Worm (Caenorhabditis elegans) whole organism, midembryonic: ENCODE measurements around the gene M57.2.

Experiments
- T22C8.4 ChIP-seq: fragments of 200-800 bp; sonication (Bioruptor generic); IDR thresholded peaks from 2 replicates; pipeline ENCODE4 v1.3.6; 2022; ENCODE audit warnings: missing genetic modification characterization, missing compliant biosample characterization
- cog-1 ChIP-seq: sonication (generic microtip); optimal IDR thresholded peaks from 2 replicates; lab custom pipeline; 2016; ENCODE audit warnings: missing genetic modification characterization, missing compliant biosample characterization
- flt-1 ChIP-seq: fragments of 200-800 bp; sonication (Bioruptor generic); IDR thresholded peaks from 2 replicates; pipeline ENCODE4 v1.3.6; 2022; ENCODE audit warnings: missing genetic modification characterization, missing compliant biosample characterization
- klf-2 ChIP-seq: fragments of 200-800 bp; sonication (Bioruptor generic); conservative IDR thresholded peaks from 2 replicates; pipeline ENCODE4 v1.3.6; 2022; ENCODE audit warnings: missing genetic modification reagents, missing genetic modification characterization, missing compliant biosample characterization
- med-1 ChIP-seq: sonication (generic microtip); optimal IDR thresholded peaks from 2 replicates; lab custom pipeline; 2017; ENCODE audit warnings: missing genetic modification characterization, mild to moderate bottlenecking, missing compliant biosample characterization, antibody characterized with exemption, missing genetic modification reagents; ENCODE audit not compliant: insufficient read depth
- ref-1 ChIP-seq: fragments of 200-800 bp; sonication (Bioruptor generic); conservative IDR thresholded peaks from 2 replicates; pipeline ENCODE4 v1.3.6; 2022; ENCODE audit warnings: missing genetic modification reagents, missing genetic modification characterization, missing compliant biosample characterization
- tab-1 ChIP-seq: fragments of 200-800 bp; sonication (Bioruptor generic); IDR thresholded peaks from 2 replicates; pipeline ENCODE4 v1.3.6; 2022; ENCODE audit warnings: missing genetic modification characterization, missing compliant biosample characterization
- ztf-23 ChIP-seq: fragments of 200-800 bp; sonication (Bioruptor generic); IDR thresholded peaks from 2 replicates; pipeline ENCODE4 v1.3.6; 2022; ENCODE audit warnings: missing genetic modification reagents, missing genetic modification characterization, missing compliant biosample characterization
- ztf-29 ChIP-seq: fragments of 200-800 bp; sonication (Bioruptor generic); IDR thresholded peaks from 2 replicates; pipeline ENCODE4 v1.3.6; 2022; ENCODE audit warnings: missing genetic modification reagents, missing genetic modification characterization, missing compliant biosample characterization

Gene M57.2

ce11 chrIV:3526831-3527404 is at the start of gene M57.2:
M57.2 (plus strand) TSS chrIV:3527354.
- TF ChIP-seq cog-1 (tag; lab: Kevin White, UChicago) (no peak), T22C8.4 (GFP tag; lab: Robert Waterston, UW) (no peak), ztf-23 (GFP tag; lab: Robert Waterston, UW) (no peak), tab-1 (no peak), ztf-29 (GFP tag; lab: Robert Waterston, UW) (no peak), ref-1 (GFP tag; lab: Robert Waterston, UW) (no peak), klf-2 (GFP tag; lab: Robert Waterston, UW) (no peak), flt-1 (GFP tag; lab: Robert Waterston, UW) (no peak), med-1 (GFP tag; lab: Kevin White, UChicago) (no peak)

- TF ChIP-seq ztf-23 (GFP tag; lab: Robert Waterston, UW) (no peak), T22C8.4 (GFP tag; lab: Robert Waterston, UW) (no peak), cog-1 (tag; lab: Kevin White, UChicago) (no peak), med-1 (GFP tag; lab: Kevin White, UChicago) (no peak), tab-1 (no peak), ref-1 (GFP tag; lab: Robert Waterston, UW) (no peak), klf-2 (GFP tag; lab: Robert Waterston, UW) (no peak), ztf-29 (GFP tag; lab: Robert Waterston, UW) (no peak)
Observed at ce11 chrIV:3478911-3479385, 48.2 kb upstream of the M57.2 start, which contains the start of the genes srz-70 and C09G12.5. srz-70 (minus strand) TSS chrIV:3479011. C09G12.5 (plus strand) TSS chrIV:3479335.

ce11 chrIV:3481760-3482159 is 45.4 kb upstream of the M57.2 start, which contains the start of gene srz-37:
srz-37 (minus strand) TSS chrIV:3481860.
- no peak for TF ChIP-seq ztf-29 (GFP tag; lab: Robert Waterston, UW)

ce11 chrIV:3482195-3482959 is 44.8 kb upstream of the M57.2 start, which contains the start of gene srz-82:
srz-82 (plus strand) TSS chrIV:3482895.
- 0 out of 2 replicates have a peak, but pooled peaks have one; percentile 24 for TF ChIP-seq ztf-23 (GFP tag; lab: Robert Waterston, UW)
- TF ChIP-seq cog-1 (tag; lab: Kevin White, UChicago), result no peak

ce11 chrIV:3491477-3491876 is 35.7 kb upstream of the M57.2 start, which contains the start of gene srz-78:
srz-78 (plus strand) TSS chrIV:3491777.
- no peak for TF ChIP-seq cog-1 (tag; lab: Kevin White, UChicago)
- TF ChIP-seq ztf-23 (GFP tag; lab: Robert Waterston, UW), result no peak
- TF ChIP-seq tab-1, result no peak
- no peak for TF ChIP-seq ref-1 (GFP tag; lab: Robert Waterston, UW)
- no peak for TF ChIP-seq klf-2 (GFP tag; lab: Robert Waterston, UW)
- TF ChIP-seq T22C8.4 (GFP tag; lab: Robert Waterston, UW), result no peak
- TF ChIP-seq ztf-29 (GFP tag; lab: Robert Waterston, UW), result no peak
- no peak for TF ChIP-seq flt-1 (GFP tag; lab: Robert Waterston, UW)
- TF ChIP-seq med-1 (GFP tag; lab: Kevin White, UChicago), result no peak

ce11 chrIV:3493310-3493709 is 33.8 kb upstream of the M57.2 start, which contains the start of gene srz-79:
srz-79 (plus strand) TSS chrIV:3493610.
- TF ChIP-seq ref-1 (GFP tag; lab: Robert Waterston, UW) (no peak), cog-1 (tag; lab: Kevin White, UChicago) (no peak), tab-1 (no peak), ztf-29 (GFP tag; lab: Robert Waterston, UW) (no peak), med-1 (GFP tag; lab: Kevin White, UChicago) (no peak), klf-2 (GFP tag; lab: Robert Waterston, UW) (no peak)

ce11 chrIV:3496358-3496757 is 30.8 kb upstream of the M57.2 start, which contains the start of gene C09G12.17:
C09G12.17 (minus strand) TSS chrIV:3496458.
- TF ChIP-seq T22C8.4 (GFP tag; lab: Robert Waterston, UW), result no peak
- no peak for TF ChIP-seq flt-1 (GFP tag; lab: Robert Waterston, UW)
- TF ChIP-seq klf-2 (GFP tag; lab: Robert Waterston, UW), result no peak
- TF ChIP-seq ztf-29 (GFP tag; lab: Robert Waterston, UW), result no peak
- TF ChIP-seq ref-1 (GFP tag; lab: Robert Waterston, UW), result no peak

ce11 chrIV:3497909-3498308 is 29.2 kb upstream of the M57.2 start, which contains the start of gene ceh-53:
ceh-53 (plus strand) TSS chrIV:3498209.
- TF ChIP-seq cog-1 (tag; lab: Kevin White, UChicago) (no peak), klf-2 (GFP tag; lab: Robert Waterston, UW) (no peak), ztf-29 (GFP tag; lab: Robert Waterston, UW) (no peak), tab-1 (no peak), T22C8.4 (GFP tag; lab: Robert Waterston, UW) (no peak), ref-1 (GFP tag; lab: Robert Waterston, UW) (no peak), ztf-23 (GFP tag; lab: Robert Waterston, UW) (no peak), flt-1 (GFP tag; lab: Robert Waterston, UW) (no peak), med-1 (GFP tag; lab: Kevin White, UChicago) (no peak)
